Worm (Caenorhabditis elegans) whole organism, mixed stage, embryonic: ENCODE results near the gene M163.1.

Source experiments
- M03D4.4 ChIP-seq: sonication (generic microtip); optimal IDR thresholded peaks from 2 replicates; lab custom pipeline; 2017; ENCODE audit warnings: mild to moderate bottlenecking, missing genetic modification characterization, missing compliant biosample characterization
- drap-1 ChIP-seq: fragments of 200-800 bp; sonication (Bioruptor generic); optimal IDR thresholded peaks from 3 replicates; lab custom pipeline; 2018; ENCODE audit warnings: mild to moderate bottlenecking, missing genetic modification characterization, missing compliant biosample characterization
- elt-3 ChIP-seq: fragments of 150-350 bp; optimal IDR thresholded peaks from 2 replicates; lab custom pipeline; 2014; ENCODE audit warnings: missing biosample characterization, missing genetic modification characterization
- hlh-1 ChIP-seq: fragments of 150-350 bp; optimal IDR thresholded peaks from 2 replicates; lab custom pipeline; 2014; ENCODE audit warnings: missing biosample characterization, missing genetic modification reagents, missing genetic modification characterization
- lin-13 ChIP-seq: fragments of 150-350 bp; optimal IDR thresholded peaks from 2 replicates; lab custom pipeline; 2014; ENCODE audit warnings: missing biosample characterization, missing genetic modification characterization
- mep-1 ChIP-seq: fragments of 150-350 bp; optimal IDR thresholded peaks from 2 replicates; lab custom pipeline; 2017; ENCODE audit warnings: missing biosample characterization, missing genetic modification reagents, missing genetic modification characterization, inconsistent platforms
- mls-2 ChIP-seq: sonication (generic microtip); optimal IDR thresholded peaks from 2 replicates; lab custom pipeline; 2016; ENCODE audit warnings: mild to moderate bottlenecking, missing genetic modification characterization, moderate library complexity, missing compliant biosample characterization
- nhr-12 ChIP-seq: fragments of 150-350 bp; optimal IDR thresholded peaks from 2 replicates; lab custom pipeline; 2014; ENCODE audit warnings: missing biosample characterization, missing genetic modification characterization
- nhr-2 ChIP-seq: fragments of 150-350 bp; optimal IDR thresholded peaks from 2 replicates; lab custom pipeline; 2014; ENCODE audit warnings: missing biosample characterization, missing genetic modification characterization
- nhr-237 ChIP-seq: fragments of 150-350 bp; optimal IDR thresholded peaks from 2 replicates; lab custom pipeline; 2014; ENCODE audit warnings: missing biosample characterization, missing genetic modification characterization
- unc-62 ChIP-seq: fragments of 150-350 bp; optimal IDR thresholded peaks from 2 replicates; lab custom pipeline; 2014; ENCODE audit warnings: missing biosample characterization, missing genetic modification reagents, missing genetic modification characterization
- ztf-11 ChIP-seq: fragments of 150-350 bp; optimal IDR thresholded peaks from 2 replicates; lab custom pipeline; 2014; ENCODE audit warnings: missing biosample characterization, missing genetic modification characterization

DNA sequence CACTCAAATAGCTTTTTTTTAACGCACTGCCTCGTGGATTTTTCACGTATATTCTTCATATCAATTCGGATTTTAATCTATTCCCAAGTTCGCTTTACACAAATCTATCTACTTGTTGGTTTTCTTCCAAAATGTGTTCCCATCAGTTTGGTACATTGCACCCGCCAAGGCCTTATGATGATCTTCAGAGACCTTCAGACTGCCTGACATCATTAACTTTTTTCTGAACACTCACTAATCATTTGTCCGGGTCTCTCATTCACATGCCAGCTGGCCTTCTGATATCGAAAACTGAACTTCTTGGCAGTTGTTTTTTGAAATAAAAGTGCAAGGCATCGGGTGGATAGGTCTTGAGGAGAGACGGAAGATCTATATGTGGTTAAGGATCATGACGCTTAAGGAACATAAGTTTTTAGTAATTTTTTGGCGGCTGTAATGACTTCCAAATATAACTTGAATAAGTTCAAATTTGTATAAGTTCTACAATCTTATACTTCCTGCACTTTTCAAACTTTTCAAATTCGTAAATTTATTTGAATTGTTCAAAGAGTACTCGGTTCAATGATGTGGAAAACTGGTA lies 3.7 kb downstream of the M163.1 start:
- TF ChIP-seq mls-2 (tag; lab: Kevin White, UChicago) (no peak), nhr-237 (tag; lab: Kevin White, UChicago) (no peak), ztf-11 (tag; lab: Kevin White, UChicago) (no peak), drap-1 (no peak), nhr-2 (no peak), elt-3 (tag; lab: Kevin White, UChicago) (no peak), M03D4.4 (tag; lab: Kevin White, UChicago) (no peak), lin-13 (tag; lab: Kevin White, UChicago) (no peak), nhr-12 (tag; lab: Kevin White, UChicago) (no peak), mep-1 (no peak), unc-62 (no peak), hlh-1 (no peak)
